Fruit fly (Drosophila melanogaster) whole organism, embryonic: ENCODE data around the gene janA.
A peak's percentile ranks its signal among the peaks of the same experiment; 100 is the strongest.

Source experiments
- Abd-B ChIP-seq: fragments of 200-800 bp; sonication (Bioruptor generic); optimal IDR thresholded peaks from 2 replicates; lab custom pipeline; 2018; ENCODE audit warnings: missing biosample characterization, mild to moderate bottlenecking, missing genetic modification characterization, moderate library complexity
- CG10543 ChIP-seq: fragments of 200-800 bp; sonication (Bioruptor generic); optimal IDR thresholded peaks from 3 replicates; lab custom pipeline; 2017; ENCODE audit warnings: missing biosample characterization, mild to moderate bottlenecking, missing genetic modification characterization, moderate library complexity
- CG10959 ChIP-seq: fragments of 200-800 bp; sonication (Bioruptor generic); IDR thresholded peaks from 2 replicates; pipeline ENCODE4 v1.3.6; 2022; ENCODE audit warnings: missing biosample characterization, missing genetic modification characterization
- CG12104 ChIP-seq: fragments of 200-800 bp; sonication (Bioruptor generic); optimal IDR thresholded peaks from 3 replicates; lab custom pipeline; 2016; ENCODE audit warnings: missing biosample characterization, missing genetic modification characterization
- CG12155 ChIP-seq: fragments of 200-800 bp; sonication (Bioruptor generic); optimal IDR thresholded peaks from 3 replicates; lab custom pipeline; 2016; ENCODE audit warnings: missing biosample characterization, missing genetic modification characterization
- CG12219 ChIP-seq: fragments of 200-800 bp; sonication (Bioruptor generic); optimal IDR thresholded peaks from 3 replicates; lab custom pipeline; 2018; ENCODE audit warnings: missing biosample characterization, mild to moderate bottlenecking, missing genetic modification characterization
- CG12659 ChIP-seq: fragments of 200-800 bp; sonication (Bioruptor generic); optimal IDR thresholded peaks from 3 replicates; lab custom pipeline; 2017; ENCODE audit warnings: mild to moderate bottlenecking, missing biosample characterization, missing genetic modification reagents, missing genetic modification characterization
- CG1529 ChIP-seq: fragments of 200-800 bp; sonication (Bioruptor generic); optimal IDR thresholded peaks from 3 replicates; lab custom pipeline; 2018; ENCODE audit warnings: missing biosample characterization, missing genetic modification characterization
- CG15479 ChIP-seq: fragments of 200-800 bp; sonication (Bioruptor generic); optimal IDR thresholded peaks from 3 replicates; lab custom pipeline; 2019; ENCODE audit warnings: missing biosample characterization, mild to moderate bottlenecking, missing genetic modification characterization, moderate library complexity
- CG1603 ChIP-seq: fragments of 200-800 bp; sonication (Bioruptor generic); optimal IDR thresholded peaks from 2 replicates; lab custom pipeline; 2019; ENCODE audit warnings: missing biosample characterization, mild to moderate bottlenecking, missing genetic modification characterization, moderate library complexity
- CG18599 ChIP-seq: fragments of 200-800 bp; sonication (Bioruptor generic); optimal IDR thresholded peaks from 3 replicates; lab custom pipeline; 2017; ENCODE audit warnings: missing biosample characterization, missing genetic modification characterization, mild to moderate bottlenecking, moderate library complexity, missing genetic modification reagents
- CG2120 ChIP-seq: fragments of 200-800 bp; sonication (Bioruptor generic); optimal IDR thresholded peaks from 3 replicates; lab custom pipeline; 2016; ENCODE audit warnings: missing biosample characterization, missing genetic modification characterization
- CG30403 ChIP-seq: fragments of 200-800 bp; sonication (Bioruptor generic); optimal IDR thresholded peaks from 3 replicates; lab custom pipeline; 2016; ENCODE audit warnings: missing biosample characterization, missing genetic modification characterization
- CG31365 ChIP-seq: fragments of 200-800 bp; sonication (Bioruptor generic); optimal IDR thresholded peaks from 2 replicates; lab custom pipeline; 2018; ENCODE audit warnings: missing biosample characterization, mild to moderate bottlenecking, missing genetic modification characterization
- CG32767 ChIP-seq: fragments of 200-800 bp; sonication (Bioruptor generic); IDR thresholded peaks from 2 replicates; pipeline ENCODE4 v1.3.6; 2022; ENCODE audit warnings: missing biosample characterization, missing genetic modification characterization
- CG32772 ChIP-seq: fragments of 200-800 bp; sonication (Bioruptor generic); IDR thresholded peaks from 2 replicates; pipeline ENCODE4 v1.3.6; 2022; ENCODE audit warnings: missing biosample characterization, missing genetic modification characterization
- CG3281 ChIP-seq: fragments of 200-800 bp; sonication (Bioruptor generic); optimal IDR thresholded peaks from 3 replicates; lab custom pipeline; 2017; ENCODE audit warnings: missing biosample characterization, mild to moderate bottlenecking, missing genetic modification characterization
- CG4617 ChIP-seq: fragments of 200-800 bp; sonication (Bioruptor generic); optimal IDR thresholded peaks from 3 replicates; lab custom pipeline; 2016; ENCODE audit warnings: missing biosample characterization, missing genetic modification characterization, borderline replicate concordance
- CG6175 ChIP-seq: fragments of 200-800 bp; sonication (Bioruptor generic); IDR thresholded peaks from 3 replicates; pipeline ENCODE4 v1.3.6; 2022; ENCODE audit warnings: missing biosample characterization, missing genetic modification characterization
- CG7372 ChIP-seq: fragments of 200-800 bp; sonication (Bioruptor generic); IDR thresholded peaks from 2 replicates; pipeline ENCODE4 v1.3.6; 2022; ENCODE audit warnings: missing biosample characterization, missing genetic modification characterization
- CG8290 ChIP-seq, 3 experiments: fragments of 200-800 bp; sonication (Bioruptor generic); optimal IDR thresholded peaks; 2 replicates each; lab custom pipeline; 2016 to 2019; ENCODE audit warnings: missing biosample characterization in 3 of 3, missing genetic modification characterization in 3 of 3, mild to moderate bottlenecking in 2 of 3, moderate library complexity in 1 of 3
- CG9876 ChIP-seq: fragments of 200-800 bp; sonication (Bioruptor generic); optimal IDR thresholded peaks from 2 replicates; lab custom pipeline; 2016; ENCODE audit warnings: missing biosample characterization, missing genetic modification characterization
- CTCF ChIP-seq: fragments of 200-800 bp; sonication (Bioruptor generic); optimal IDR thresholded peaks from 2 replicates; lab custom pipeline; 2017; ENCODE audit warnings: missing biosample characterization, mild to moderate bottlenecking, missing genetic modification characterization, moderate library complexity
- CrebB ChIP-seq: fragments of 200-800 bp; sonication (Bioruptor generic); optimal IDR thresholded peaks from 3 replicates; lab custom pipeline; 2018; ENCODE audit warnings: missing biosample characterization, mild to moderate bottlenecking, missing genetic modification characterization
- Dfd ChIP-seq, 2 experiments: fragments of >200 bp; optimal IDR thresholded peaks; 2 replicates each; lab custom pipeline; 2017; ENCODE audit warnings: missing biosample characterization in 2 of 2, missing genetic modification characterization in 2 of 2
- Doc3 ChIP-seq: fragments of 200-800 bp; sonication (Bioruptor generic); IDR thresholded peaks from 3 replicates; pipeline ENCODE4 v1.3.6; 2022; ENCODE audit warnings: missing biosample characterization, missing genetic modification characterization; ENCODE audit not compliant: partially characterized antibody
- ERR ChIP-seq: fragments of 200-800 bp; sonication (Bioruptor generic); optimal IDR thresholded peaks from 2 replicates; lab custom pipeline; 2016; ENCODE audit warnings: missing biosample characterization, missing genetic modification characterization
- Ets65A ChIP-seq: fragments of 200-800 bp; sonication (Bioruptor generic); peaks from one replicate; lab custom pipeline; 2016; ENCODE audit warnings: missing biosample characterization, missing genetic modification characterization
- Fer2 ChIP-seq: fragments of 200-800 bp; sonication (Bioruptor generic); optimal IDR thresholded peaks from 2 replicates; lab custom pipeline; 2018; ENCODE audit warnings: missing biosample characterization, mild to moderate bottlenecking, missing genetic modification characterization, moderate library complexity
- GATAe ChIP-seq: fragments of 200-800 bp; sonication (Bioruptor generic); conservative IDR thresholded peaks from 2 replicates; pipeline ENCODE4 v1.3.6; 2022; ENCODE audit warnings: missing biosample characterization, missing genetic modification characterization
- H2.0 ChIP-seq: fragments of 200-800 bp; sonication (Bioruptor generic); IDR thresholded peaks from 2 replicates; pipeline ENCODE4 v1.3.6; 2022; ENCODE audit warnings: missing biosample characterization, missing genetic modification characterization
- Hsf ChIP-seq: fragments of 200-800 bp; sonication (Bioruptor generic); optimal IDR thresholded peaks from 3 replicates; lab custom pipeline; 2016; ENCODE audit warnings: missing biosample characterization, missing genetic modification characterization
- NK7.1 ChIP-seq: fragments of 200-800 bp; sonication (Bioruptor generic); optimal IDR thresholded peaks from 3 replicates; lab custom pipeline; 2016; ENCODE audit warnings: missing biosample characterization, missing genetic modification characterization
- Nf-YB ChIP-seq: fragments of 200-800 bp; sonication (Bioruptor generic); optimal IDR thresholded peaks from 3 replicates; lab custom pipeline; 2019; ENCODE audit warnings: missing biosample characterization, mild to moderate bottlenecking, missing genetic modification characterization, moderate library complexity
- Usf ChIP-seq: fragments of 200-800 bp; sonication (Bioruptor generic); optimal IDR thresholded peaks from 2 replicates; lab custom pipeline; 2017; ENCODE audit warnings: missing genotype, missing biosample characterization, missing genetic modification characterization
- cg ChIP-seq: fragments of 200-800 bp; sonication (Bioruptor generic); optimal IDR thresholded peaks from 3 replicates; lab custom pipeline; 2019; ENCODE audit warnings: missing biosample characterization, mild to moderate bottlenecking, missing genetic modification characterization, moderate library complexity
- danr ChIP-seq: fragments of 200-800 bp; sonication (Bioruptor generic); IDR thresholded peaks from 2 replicates; pipeline ENCODE4 v1.3.6; 2022; ENCODE audit warnings: missing biosample characterization, missing genetic modification characterization
- disco-r ChIP-seq: fragments of 200-800 bp; sonication (Bioruptor generic); optimal IDR thresholded peaks from 2 replicates; lab custom pipeline; 2016; ENCODE audit warnings: missing biosample characterization, missing genetic modification characterization
- fd102C ChIP-seq: fragments of 200-800 bp; sonication (Bioruptor generic); optimal IDR thresholded peaks from 2 replicates; lab custom pipeline; 2018; ENCODE audit warnings: missing biosample characterization, mild to moderate bottlenecking, missing genetic modification characterization, moderate library complexity
- gce ChIP-seq: fragments of 200-800 bp; sonication (Bioruptor generic); IDR thresholded peaks from 3 replicates; pipeline ENCODE4 v1.3.6; 2022; ENCODE audit warnings: missing biosample characterization, missing genetic modification characterization
- hb ChIP-seq: fragments of 200-800 bp; sonication (Bioruptor generic); IDR thresholded peaks from 3 replicates; pipeline ENCODE4 v1.3.6; 2022; ENCODE audit warnings: missing biosample characterization, missing genetic modification characterization; ENCODE audit not compliant: partially characterized antibody
- kay ChIP-seq: fragments of 200-800 bp; sonication (Bioruptor generic); optimal IDR thresholded peaks from 2 replicates; lab custom pipeline; 2016; ENCODE audit warnings: missing biosample characterization, missing genetic modification characterization
- lab ChIP-seq: fragments of 200-800 bp; sonication (Bioruptor generic); optimal IDR thresholded peaks from 3 replicates; lab custom pipeline; 2017; ENCODE audit warnings: missing biosample characterization, missing genetic modification characterization, mild to moderate bottlenecking, moderate library complexity, missing genetic modification reagents
- peb ChIP-seq: fragments of 200-800 bp; sonication (Bioruptor generic); IDR thresholded peaks from 2 replicates; pipeline ENCODE4 v1.3.6; 2022; ENCODE audit warnings: missing biosample characterization, missing genetic modification characterization
- psq ChIP-seq: fragments of 200-800 bp; sonication (Bioruptor generic); optimal IDR thresholded peaks from 2 replicates; lab custom pipeline; 2017; ENCODE audit warnings: missing biosample characterization, missing genetic modification characterization
- sob ChIP-seq: fragments of 200-800 bp; sonication (Bioruptor generic); IDR thresholded peaks from 2 replicates; pipeline ENCODE4 v1.3.6; 2022; ENCODE audit warnings: missing biosample characterization, missing genetic modification characterization
- tap ChIP-seq: fragments of 200-800 bp; optimal IDR thresholded peaks from 3 replicates; lab custom pipeline; 2019; ENCODE audit warnings: missing biosample characterization, mild to moderate bottlenecking, missing genetic modification characterization, moderate library complexity
- tio ChIP-seq: fragments of 200-800 bp; sonication (Bioruptor generic); optimal IDR thresholded peaks from 2 replicates; lab custom pipeline; 2017; ENCODE audit warnings: missing biosample characterization, missing genetic modification characterization, inconsistent platforms
- ttk ChIP-seq: fragments of 200-800 bp; sonication (Bioruptor generic); IDR thresholded peaks from 2 replicates; pipeline ENCODE4 v2.1.2; 2022; ENCODE audit warnings: missing biosample characterization, missing genetic modification characterization
- vfl ChIP-seq: fragments of 200-800 bp; sonication (Bioruptor generic); optimal IDR thresholded peaks from 2 replicates; lab custom pipeline; 2016; ENCODE audit warnings: missing biosample characterization, missing genetic modification characterization
- zen2 ChIP-seq: fragments of 200-800 bp; sonication (Bioruptor generic); IDR thresholded peaks from 3 replicates; pipeline ENCODE4 v1.3.6; 2022; ENCODE audit warnings: missing biosample characterization, missing genetic modification characterization; ENCODE audit not compliant: partially characterized antibody

The janA gene

DNA sequence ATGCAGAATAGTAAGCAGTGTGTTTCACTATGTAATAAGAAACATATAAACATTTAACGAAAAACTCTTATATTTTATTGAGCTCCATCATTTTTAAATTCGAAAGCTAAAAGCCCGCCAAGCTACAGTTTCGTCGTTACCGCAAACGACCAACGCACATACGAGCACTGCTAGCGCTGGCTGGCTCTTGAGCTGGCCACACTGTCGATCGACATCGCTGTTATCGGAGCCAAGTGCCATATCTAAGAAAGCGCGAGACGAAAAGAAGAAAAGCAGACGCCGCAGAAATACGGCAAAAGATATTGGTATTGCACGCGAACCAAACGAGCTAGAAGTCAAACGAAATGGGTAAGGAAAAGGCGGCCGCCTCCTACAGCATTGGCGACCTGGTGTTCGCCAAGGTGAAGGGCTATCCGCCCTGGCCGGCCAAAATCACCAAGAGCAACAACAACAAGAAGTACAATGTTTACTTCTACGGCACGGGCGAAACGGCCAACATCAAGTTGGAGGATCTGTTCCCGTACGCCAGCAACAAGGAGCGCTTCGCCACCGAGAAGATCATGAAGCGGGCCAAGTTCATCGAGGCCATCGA lies 13.2 kb upstream of the janA start, which contains the start of gene Jasper (continued):
- TF ChIP-seq Nf-YB = no peak
- no peak for TF ChIP-seq fd102C
- peak; percentile 24 for TF ChIP-seq NK7.1 (GFP tag; lab: Kevin White, UChicago)
- TF ChIP-seq CG4617 (GFP tag; lab: Kevin White, UChicago) = peak; percentile 70
- TF ChIP-seq tap (tag; lab: Kevin White, UChicago) = no peak
- no peak for TF ChIP-seq GATAe
- TF ChIP-seq CG32772 = no peak
- TF ChIP-seq CG9876 (GFP tag; lab: Kevin White, UChicago) = no peak
- TF ChIP-seq CG8290 (GFP tag; optimal IDR thresholded peaks at IDR 0.05; lab: Kevin White, UChicago) = no peak
- peak in 1 of 2 experiments; percentile 55 for TF ChIP-seq CG8290 (tag; optimal IDR thresholded peaks at IDR 0.05; lab: Kevin White, UChicago)
- TF ChIP-seq kay (GFP tag; lab: Kevin White, UChicago) = no peak
- no peak for TF ChIP-seq psq (GFP tag; lab: Kevin White, UChicago)
- no peak for TF ChIP-seq hb (GFP tag; lab: Robert Waterston, UW)
- TF ChIP-seq CG2120 (GFP tag; lab: Kevin White, UChicago) = peak; percentile 46
- TF ChIP-seq lab (GFP tag; lab: Kevin White, UChicago) = peak; percentile 4
- no peak for TF ChIP-seq CG30403 (GFP tag; lab: Kevin White, UChicago)
- TF ChIP-seq CG7372 (GFP tag; lab: Robert Waterston, UW) = no peak
- no peak for TF ChIP-seq disco-r
- peak; percentile 31 for TF ChIP-seq vfl (GFP tag; lab: Kevin White, UChicago)
- TF ChIP-seq cg (GFP tag; lab: Kevin White, UChicago) = no peak
- TF ChIP-seq CG31365 (tag; lab: Kevin White, UChicago) = no peak
- no peak for TF ChIP-seq ttk (GFP tag; lab: Robert Waterston, UW)
- TF ChIP-seq CG10959 (GFP tag; lab: Robert Waterston, UW) = no peak
- TF ChIP-seq CG18599 (GFP tag; lab: Kevin White, UChicago) = peak; percentile 12
- no peak for TF ChIP-seq gce
- TF ChIP-seq CG1603 = peak; percentile 94
- no peak for TF ChIP-seq CG10543 (GFP tag; lab: Kevin White, UChicago)
- no peak for TF ChIP-seq H2.0 (GFP tag; lab: Robert Waterston, UW)
- no peak for TF ChIP-seq Usf (GFP tag; lab: Kevin White, UChicago)
- TF ChIP-seq zen2 (GFP tag; lab: Robert Waterston, UW) = no peak
- no peak for TF ChIP-seq CG1529 (GFP tag; lab: Kevin White, UChicago)
- TF ChIP-seq CTCF (GFP tag; lab: Kevin White, UChicago) = peak; percentile 15
- no peak for TF ChIP-seq CG3281
- TF ChIP-seq Doc3 (GFP tag; lab: Robert Waterston, UW) = no peak
- no peak for TF ChIP-seq Dfd (GFP tag; optimal IDR thresholded peaks at IDR 0.05; lab: Kevin White, UChicago)
- peak; percentile 52 for TF ChIP-seq Abd-B (GFP tag; lab: Kevin White, UChicago)
- no peak for TF ChIP-seq CG12219 (GFP tag; lab: Kevin White, UChicago)
- no peak for TF ChIP-seq CG15479 (GFP tag; lab: Kevin White, UChicago)
- no peak for TF ChIP-seq CrebB (tag; lab: Kevin White, UChicago)
- TF ChIP-seq Fer2 (tag; lab: Kevin White, UChicago) = no peak
- TF ChIP-seq tio (GFP tag; lab: Kevin White, UChicago) = no peak
- TF ChIP-seq ERR = no peak
- no peak for TF ChIP-seq peb
- no peak for TF ChIP-seq danr
- TF ChIP-seq CG32767 (GFP tag; lab: Robert Waterston, UW) = no peak
- peak; percentile 8 for TF ChIP-seq CG12155 (GFP tag; lab: Kevin White, UChicago)
- TF ChIP-seq CG12104 = no peak
- no peak for TF ChIP-seq Ets65A (GFP tag; lab: Kevin White, UChicago)
- peak; percentile 17; the same call in 1 of the 2 replicates for TF ChIP-seq sob (GFP tag; lab: Robert Waterston, UW)
- TF ChIP-seq CG12659 (GFP tag; lab: Kevin White, UChicago) = peak; percentile 74
- TF ChIP-seq CG6175 (GFP tag; lab: Robert Waterston, UW) = no peak
- peak; percentile 31 for TF ChIP-seq Hsf (GFP tag; lab: Kevin White, UChicago)
